Fruit fly (Drosophila melanogaster) whole organism, embryonic: Measurements from ENCODE around the gene CG7860.

ENCODE experiments used
- Atf-2 ChIP-seq: fragments of 200-800 bp; sonication (Bioruptor generic); optimal IDR thresholded peaks from 2 replicates; lab custom pipeline; 2016; ENCODE audit warnings: missing biosample characterization, missing genetic modification characterization
- Atf6 ChIP-seq: fragments of 200-800 bp; sonication (Bioruptor generic); IDR thresholded peaks from 2 replicates; pipeline ENCODE4 v1.3.6; 2022; ENCODE audit warnings: missing biosample characterization, missing genetic modification characterization
- CG10462 ChIP-seq: fragments of 200-800 bp; sonication (Bioruptor generic); optimal IDR thresholded peaks from 2 replicates; lab custom pipeline; 2016; ENCODE audit warnings: missing biosample characterization, missing genetic modification characterization
- CG12104 ChIP-seq: fragments of 200-800 bp; sonication (Bioruptor generic); optimal IDR thresholded peaks from 3 replicates; lab custom pipeline; 2016; ENCODE audit warnings: missing biosample characterization, missing genetic modification characterization
- CG13624 ChIP-seq: fragments of 200-800 bp; sonication (Bioruptor generic); optimal IDR thresholded peaks from 2 replicates; lab custom pipeline; 2016; ENCODE audit warnings: missing biosample characterization, missing genetic modification characterization
- CG14710 ChIP-seq: fragments of 200-800 bp; sonication (Bioruptor generic); optimal IDR thresholded peaks from 3 replicates; lab custom pipeline; 2019; ENCODE audit warnings: missing biosample characterization, mild to moderate bottlenecking, missing genetic modification characterization, moderate library complexity
- CG15696 ChIP-seq: fragments of 200-800 bp; sonication (Bioruptor generic); optimal IDR thresholded peaks from 2 replicates; lab custom pipeline; 2019; ENCODE audit warnings: missing biosample characterization, mild to moderate bottlenecking, missing genetic modification characterization, moderate library complexity
- CG1647 ChIP-seq: fragments of 200-800 bp; sonication (Bioruptor generic); optimal IDR thresholded peaks from 3 replicates; lab custom pipeline; 2016; ENCODE audit warnings: missing biosample characterization, missing genetic modification characterization
- CG2129 ChIP-seq: fragments of 200-800 bp; sonication (Bioruptor generic); IDR thresholded peaks from 2 replicates; pipeline ENCODE4 v1.3.6; 2022; ENCODE audit warnings: missing biosample characterization, missing genetic modification characterization; ENCODE audit not compliant: partially characterized antibody
- CG33213 ChIP-seq: fragments of 200-800 bp; sonication (Bioruptor generic); optimal IDR thresholded peaks from 3 replicates; lab custom pipeline; 2016; ENCODE audit warnings: missing biosample characterization, missing genetic modification characterization
- CG4730 ChIP-seq: fragments of 200-800 bp; sonication (Bioruptor generic); IDR thresholded peaks from 2 replicates; pipeline ENCODE4 v1.3.6; 2022; ENCODE audit warnings: missing biosample characterization, missing genetic modification characterization
- CG8290 ChIP-seq, 3 experiments: fragments of 200-800 bp; sonication (Bioruptor generic); optimal IDR thresholded peaks; 2 replicates each; lab custom pipeline; 2016 to 2019; ENCODE audit warnings: missing biosample characterization in 3 of 3, missing genetic modification characterization in 3 of 3, mild to moderate bottlenecking in 2 of 3, moderate library complexity in 1 of 3
- CG8359 ChIP-seq: fragments of 200-800 bp; sonication (Bioruptor generic); optimal IDR thresholded peaks from 2 replicates; lab custom pipeline; 2017; ENCODE audit warnings: missing biosample characterization, mild to moderate bottlenecking, missing genetic modification characterization, borderline replicate concordance
- CG8765 ChIP-seq: fragments of 200-800 bp; sonication (Bioruptor generic); IDR thresholded peaks from 2 replicates; pipeline ENCODE4 v1.3.6; 2022; ENCODE audit warnings: missing biosample characterization, missing genetic modification characterization
- CG9817 ChIP-seq: fragments of 200-800 bp; sonication (Bioruptor generic); optimal IDR thresholded peaks from 2 replicates; lab custom pipeline; 2018; ENCODE audit warnings: missing biosample characterization, mild to moderate bottlenecking, missing genetic modification characterization, moderate library complexity
- CHES-1-like ChIP-seq: fragments of 200-800 bp; sonication (Bioruptor generic); optimal IDR thresholded peaks from 2 replicates; lab custom pipeline; 2016; ENCODE audit warnings: missing biosample characterization, missing genetic modification characterization
- CoRest ChIP-seq: fragments of 200-800 bp; sonication (Bioruptor generic); optimal IDR thresholded peaks from 3 replicates; lab custom pipeline; 2018; ENCODE audit warnings: missing biosample characterization, mild to moderate bottlenecking, missing genetic modification characterization, moderate library complexity
- Elba2 ChIP-seq: fragments of 200-800 bp; sonication (Bioruptor generic); optimal IDR thresholded peaks from 3 replicates; lab custom pipeline; 2016; ENCODE audit warnings: missing biosample characterization, missing genetic modification characterization
- Max ChIP-seq: fragments of 200-800 bp; sonication (Bioruptor generic); optimal IDR thresholded peaks from 2 replicates; lab custom pipeline; 2016; ENCODE audit warnings: missing biosample characterization, mild to moderate bottlenecking, missing genetic modification characterization
- Meics ChIP-seq: fragments of 200-800 bp; sonication (Bioruptor generic); optimal IDR thresholded peaks from 2 replicates; lab custom pipeline; 2017; ENCODE audit warnings: missing biosample characterization, mild to moderate bottlenecking, missing genetic modification characterization
- Mes4 ChIP-seq: fragments of 200-800 bp; sonication (Bioruptor generic); optimal IDR thresholded peaks from 2 replicates; lab custom pipeline; 2016; ENCODE audit warnings: missing biosample characterization, missing genetic modification characterization
- NC2α ChIP-seq: fragments of 200-800 bp; sonication (Bioruptor generic); optimal IDR thresholded peaks from 2 replicates; lab custom pipeline; 2016; ENCODE audit warnings: missing biosample characterization, missing genetic modification characterization
- NC2β ChIP-seq: fragments of 200-800 bp; sonication (Bioruptor generic); optimal IDR thresholded peaks from 2 replicates; lab custom pipeline; 2016; ENCODE audit warnings: missing biosample characterization, missing genetic modification characterization
- Nf-YB ChIP-seq: fragments of 200-800 bp; sonication (Bioruptor generic); optimal IDR thresholded peaks from 3 replicates; lab custom pipeline; 2019; ENCODE audit warnings: missing biosample characterization, mild to moderate bottlenecking, missing genetic modification characterization, moderate library complexity
- Ptx1 ChIP-seq: fragments of 200-800 bp; sonication (Bioruptor generic); IDR thresholded peaks from 2 replicates; pipeline ENCODE4 v1.3.6; 2022; ENCODE audit warnings: missing biosample characterization, missing genetic modification characterization
- Xrp1 ChIP-seq: fragments of 200-800 bp; sonication (Bioruptor generic); IDR thresholded peaks from 2 replicates; pipeline ENCODE4 v1.3.6; 2022; ENCODE audit warnings: missing biosample characterization, missing genetic modification characterization
- YL-1 ChIP-seq: fragments of 200-800 bp; sonication (Bioruptor generic); optimal IDR thresholded peaks from 3 replicates; lab custom pipeline; 2017; ENCODE audit warnings: missing biosample characterization, mild to moderate bottlenecking, missing genetic modification characterization
- amos ChIP-seq: fragments of 200-800 bp; sonication (Bioruptor generic); IDR thresholded peaks from 2 replicates; pipeline ENCODE4 v1.3.6; 2022; ENCODE audit warnings: missing biosample characterization, missing genetic modification characterization; ENCODE audit not compliant: partially characterized antibody
- ase ChIP-seq: fragments of 200-800 bp; sonication (Bioruptor generic); IDR thresholded peaks from 3 replicates; pipeline ENCODE4 v1.3.6; 2022; ENCODE audit warnings: missing biosample characterization, missing genetic modification characterization
- ash1 ChIP-seq: fragments of 200-800 bp; sonication (Bioruptor generic); optimal IDR thresholded peaks from 2 replicates; lab custom pipeline; 2018; ENCODE audit warnings: missing biosample characterization, mild to moderate bottlenecking, missing genetic modification characterization
- bsh ChIP-seq, 2 experiments: fragments of 200-800 bp; sonication (Bioruptor generic); optimal IDR thresholded peaks; 2 replicates each; lab custom pipeline; 2017 to 2018; ENCODE audit warnings: mild to moderate bottlenecking in 2 of 2, missing biosample characterization in 2 of 2, missing genetic modification characterization in 2 of 2, moderate library complexity in 1 of 2
- caup ChIP-seq: fragments of 200-800 bp; sonication (Bioruptor generic); optimal IDR thresholded peaks from 3 replicates; lab custom pipeline; 2017; ENCODE audit warnings: missing biosample characterization, mild to moderate bottlenecking, missing genetic modification characterization, moderate library complexity; ENCODE audit not compliant: severe bottlenecking
- croc ChIP-seq: fragments of 200-800 bp; sonication (Bioruptor generic); conservative IDR thresholded peaks from 3 replicates; pipeline ENCODE4 v1.3.6; 2022; ENCODE audit warnings: missing biosample characterization, missing genetic modification characterization
- gce ChIP-seq: fragments of 200-800 bp; sonication (Bioruptor generic); IDR thresholded peaks from 3 replicates; pipeline ENCODE4 v1.3.6; 2022; ENCODE audit warnings: missing biosample characterization, missing genetic modification characterization
- gcm2 ChIP-seq: fragments of 200-800 bp; sonication (Bioruptor generic); optimal IDR thresholded peaks from 2 replicates; lab custom pipeline; 2016; ENCODE audit warnings: missing biosample characterization, missing genetic modification characterization
- grau ChIP-seq: fragments of 200-800 bp; optimal IDR thresholded peaks from 3 replicates; lab custom pipeline; 2019; ENCODE audit warnings: missing biosample characterization, mild to moderate bottlenecking, missing genetic modification characterization, moderate library complexity
- hkb ChIP-seq, 2 experiments: fragments of 200-800 bp in 1 of 2; fragments of >200 bp in 1 of 2; sonication (Bioruptor generic) in 1 of 2; IDR thresholded peaks in 1 of 2; optimal IDR thresholded peaks in 1 of 2; 2 replicates each; pipeline versions ENCODE4 v1.3.6 to Lab custom; 2017 to 2022; ENCODE audit warnings: missing biosample characterization in 1 of 2, missing genetic modification characterization in 1 of 2
- kni ChIP-seq: fragments of 200-800 bp; sonication (Bioruptor generic); optimal IDR thresholded peaks from 3 replicates; lab custom pipeline; 2017; ENCODE audit warnings: mild to moderate bottlenecking, missing biosample characterization, missing genetic modification reagents, missing genetic modification characterization
- pb ChIP-seq: fragments of 200-800 bp; sonication (Bioruptor generic); optimal IDR thresholded peaks from 3 replicates; lab custom pipeline; 2016; ENCODE audit warnings: missing biosample characterization, missing genetic modification characterization
- schlank ChIP-seq: fragments of 200-800 bp; sonication (Bioruptor generic); optimal IDR thresholded peaks from 2 replicates; lab custom pipeline; 2018; ENCODE audit warnings: missing biosample characterization, mild to moderate bottlenecking, missing genetic modification characterization
- sima ChIP-seq: fragments of 200-800 bp; sonication (Bioruptor generic); optimal IDR thresholded peaks from 2 replicates; lab custom pipeline; 2016; ENCODE audit warnings: missing biosample characterization, missing genetic modification characterization
- sna ChIP-seq: fragments of 200-800 bp; sonication (Bioruptor generic); IDR thresholded peaks from 2 replicates; pipeline ENCODE4 v1.3.6; 2022; ENCODE audit warnings: missing biosample characterization, missing genetic modification characterization; ENCODE audit not compliant: partially characterized antibody
- sob ChIP-seq: fragments of 200-800 bp; sonication (Bioruptor generic); IDR thresholded peaks from 2 replicates; pipeline ENCODE4 v1.3.6; 2022; ENCODE audit warnings: missing biosample characterization, missing genetic modification characterization
- ssp ChIP-seq: fragments of 200-800 bp; sonication (Bioruptor generic); IDR thresholded peaks from 2 replicates; pipeline ENCODE4 v1.3.6; 2022; ENCODE audit warnings: missing biosample characterization, missing genetic modification characterization
- tap ChIP-seq: fragments of 200-800 bp; optimal IDR thresholded peaks from 3 replicates; lab custom pipeline; 2019; ENCODE audit warnings: missing biosample characterization, mild to moderate bottlenecking, missing genetic modification characterization, moderate library complexity
- tll ChIP-seq, 2 experiments: fragments of 200-800 bp in 1 of 2; fragments of >200 bp in 1 of 2; sonication (Bioruptor generic) in 1 of 2; optimal IDR thresholded peaks; 2 replicates each; lab custom pipeline; 2017 to 2019; ENCODE audit warnings: missing biosample characterization in 2 of 2, missing genetic modification characterization in 2 of 2, mild to moderate bottlenecking in 1 of 2, moderate library complexity in 1 of 2
- tna ChIP-seq: fragments of 200-800 bp; sonication (Bioruptor generic); IDR thresholded peaks from 2 replicates; pipeline ENCODE4 v1.3.6; 2022; ENCODE audit warnings: missing biosample characterization, missing genetic modification characterization; ENCODE audit not compliant: partially characterized antibody
- usp ChIP-seq: fragments of >200 bp; optimal IDR thresholded peaks from 2 replicates; lab custom pipeline; 2017; ENCODE audit warnings: missing biosample characterization, missing genetic modification characterization
- wek ChIP-seq: fragments of 200-800 bp; sonication (Bioruptor generic); optimal IDR thresholded peaks from 3 replicates; lab custom pipeline; 2018; ENCODE audit warnings: missing biosample characterization, mild to moderate bottlenecking, missing genetic modification characterization, moderate library complexity

CG7860 gene

DNA sequence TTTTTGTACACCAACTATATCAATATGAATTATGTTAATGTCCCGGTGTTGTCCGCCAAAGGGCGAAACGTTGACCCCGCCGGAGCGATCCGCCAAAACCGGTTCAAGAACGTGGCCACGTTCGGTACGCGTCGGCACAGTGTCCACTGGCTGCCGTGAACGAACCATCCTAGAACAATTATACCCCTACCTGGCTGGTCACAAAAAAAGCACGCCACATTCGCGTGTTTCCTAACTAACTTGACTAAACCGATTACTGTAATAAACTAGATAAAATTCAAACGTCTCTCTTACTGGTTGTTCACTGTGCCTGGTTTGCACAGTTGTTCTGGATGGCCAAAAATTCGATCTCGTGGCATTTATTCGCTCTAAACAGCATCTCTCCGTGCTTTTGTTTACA is 10.8 kb downstream of the CG7860 start (continued):
- TF ChIP-seq hkb (optimal IDR thresholded peaks at IDR 0.05; lab: Kevin White, UChicago) (no peak), hkb (GFP tag; IDR thresholded peaks at IDR 0.05; lab: Robert Waterston, UW) (peak; percentile 92), schlank (peak; percentile 92), Atf-2 (peak; percentile 83), CHES-1-like (peak; percentile 92), caup (GFP tag; lab: Kevin White, UChicago) (peak; percentile 93), Max (GFP tag; lab: Kevin White, UChicago) (peak; percentile 83), tll (GFP tag; optimal IDR thresholded peaks at IDR 0.05; lab: Kevin White, UChicago) (no peak), tna (GFP tag; lab: Robert Waterston, UW) (no peak), sima (peak; percentile 77), NC2β (GFP tag; lab: Kevin White, UChicago) (peak; percentile 86), CG10462 (GFP tag; lab: Kevin White, UChicago) (peak; percentile 54), ase (peak; percentile 86), ssp (peak; percentile 78), amos (no peak), pb (GFP tag; lab: Kevin White, UChicago) (peak; percentile 83), ash1 (GFP tag; lab: Kevin White, UChicago) (peak; percentile 72), Atf6 (peak; percentile 94), CG14710 (tag; lab: Kevin White, UChicago) (peak; percentile 84), CG9817 (tag; lab: Kevin White, UChicago) (peak; percentile 92), CG4730 (GFP tag; lab: Robert Waterston, UW) (peak; percentile 88), YL-1 (GFP tag; lab: Kevin White, UChicago) (peak; percentile 59), CoRest (tag; lab: Kevin White, UChicago) (peak; percentile 91), CG2129 (GFP tag; lab: Robert Waterston, UW) (no peak), sna (GFP tag; lab: Robert Waterston, UW) (no peak), tap (tag; lab: Kevin White, UChicago) (peak; percentile 82), gcm2 (GFP tag; lab: Kevin White, UChicago) (peak; percentile 77), Elba2 (GFP tag; lab: Kevin White, UChicago) (peak; percentile 59), CG8765 (peak; percentile 89), grau (tag; lab: Kevin White, UChicago) (peak; percentile 98), bsh (GFP tag; optimal IDR thresholded peaks at IDR 0.05; lab: Kevin White, UChicago) (peak; percentile 90 to 94), CG1647 (GFP tag; lab: Kevin White, UChicago) (peak; percentile 90), Meics (GFP tag; lab: Kevin White, UChicago) (peak; percentile 93), Mes4 (GFP tag; lab: Kevin White, UChicago) (peak; percentile 80), NC2α (GFP tag; lab: Kevin White, UChicago) (peak; percentile 84), gce (peak; percentile 87), croc (GFP tag; lab: Robert Waterston, UW) (peak; percentile 73), CG15696 (tag; lab: Kevin White, UChicago) (peak; percentile 89), CG8359 (GFP tag; lab: Kevin White, UChicago) (peak; percentile 57), sob (peak; percentile 95), CG8290 (GFP tag; optimal IDR thresholded peaks at IDR 0.05; lab: Kevin White, UChicago) (peak; percentile 74), CG8290 (tag; optimal IDR thresholded peaks at IDR 0.05; lab: Kevin White, UChicago) (peak; percentile 56 to 99), CG33213 (GFP tag; lab: Kevin White, UChicago) (peak; percentile 86), CG12104 (peak; percentile 86), CG13624 (GFP tag; lab: Kevin White, UChicago) (peak; percentile 95), usp (GFP tag; lab: Kevin White, UChicago) (no peak), Nf-YB (GFP tag; lab: Kevin White, UChicago) (peak; percentile 67), Xrp1 (peak; percentile 94), Ptx1 (GFP tag; lab: Robert Waterston, UW) (peak; percentile 90), wek (GFP tag; lab: Kevin White, UChicago) (peak; percentile 64), kni (peak; percentile 60)
